Fruit fly (Drosophila melanogaster): ENCODE results near the gene Acsx3.

dm6 chr3R:19816758-19817157, 35.7 kb downstream of the Acsx3 start:
- no peak for TF ChIP-seq Crg-1 (GFP tag; optimal IDR thresholded peaks at IDR 0.05)
- no peak for TF ChIP-seq CG11617 (GFP tag; optimal IDR thresholded peaks at IDR 0.05)
